Fruit fly (Drosophila melanogaster): ENCODE measurements around the gene CG16986.

The CG16986 gene

DNA sequence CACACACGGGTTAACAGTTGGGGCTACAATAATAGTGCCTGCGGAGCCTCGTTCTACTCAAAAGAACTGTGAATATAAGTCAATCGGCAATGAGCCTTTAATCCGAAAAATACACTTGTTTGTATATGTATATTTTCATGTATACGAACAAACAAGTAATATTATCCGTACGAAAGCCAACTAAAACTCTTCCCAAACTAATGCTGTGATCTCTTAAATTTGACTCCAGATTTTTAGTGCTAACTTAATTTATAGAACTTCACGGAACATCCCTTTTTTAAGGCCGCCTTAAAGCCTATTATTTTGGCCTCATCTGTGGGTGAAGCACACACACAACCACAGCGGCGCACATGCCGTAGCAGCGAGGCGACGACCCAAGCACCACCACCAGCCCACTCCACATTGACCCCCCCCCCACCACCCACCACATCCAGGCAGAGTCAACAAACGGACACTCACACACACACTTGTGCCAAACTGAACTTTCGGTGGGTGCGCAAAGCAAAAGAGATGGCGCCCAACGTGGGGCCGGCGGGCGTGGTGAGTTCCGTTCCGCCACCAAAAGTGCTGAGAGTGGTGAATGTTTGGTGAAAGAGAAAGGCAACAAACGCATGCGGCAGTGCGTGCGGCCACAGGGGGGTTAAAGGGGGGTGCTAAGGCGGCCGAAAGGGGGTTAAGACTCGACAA lies 15.9 kb upstream of the CG16986 start (continued):
- TF ChIP-seq cg (GFP tag; optimal IDR thresholded peaks at IDR 0.05) (peak; percentile 77), Sox102F (GFP tag; optimal IDR thresholded peaks at IDR 0.05) (peak; percentile 83), luna (GFP tag; optimal IDR thresholded peaks at IDR 0.05) (no peak), Taf1 (GFP tag; IDR thresholded peaks at IDR 0.05) (no peak), Sry-δ (GFP tag; optimal IDR thresholded peaks at IDR 0.05) (peak; percentile 0), CG12769 (tag; optimal IDR thresholded peaks at IDR 0.05) (peak; percentile 80), CG13624 (GFP tag; optimal IDR thresholded peaks at IDR 0.05) (peak; percentile 61), MESR4 (GFP tag; optimal IDR thresholded peaks at IDR 0.05) (no peak), CG12391 (tag; optimal IDR thresholded peaks at IDR 0.05) (peak; percentile 87), hbn (GFP tag; IDR thresholded peaks at IDR 0.05; ENCODE audit: partially characterized antibody) (0 out of 2 replicates have a peak, but pooled peaks have one; percentile 26), Hmr (GFP tag; optimal IDR thresholded peaks at IDR 0.05) (peak; percentile 92), Tbp (GFP tag; optimal IDR thresholded peaks at IDR 0.05) (no peak), CG4820 (GFP tag; optimal IDR thresholded peaks at IDR 0.05) (peak; percentile 64), CG14014 (GFP tag; IDR thresholded peaks at IDR 0.05) (no peak; the same call in none of the 2 replicates), zfh2 (GFP tag; optimal IDR thresholded peaks at IDR 0.05) (peak; percentile 34), org-1 (GFP tag; optimal IDR thresholded peaks at IDR 0.05) (peak; percentile 85), exex (tag; optimal IDR thresholded peaks at IDR 0.05) (peak; percentile 40), zfh1 (GFP tag; IDR thresholded peaks at IDR 0.05) (peak; percentile 62; the same call in 2 of the 3 replicates), CG15011 (GFP tag; optimal IDR thresholded peaks at IDR 0.05) (peak; percentile 86), sqz (GFP tag; optimal IDR thresholded peaks at IDR 0.05) (peak; percentile 50), CG11247 (GFP tag; IDR thresholded peaks at IDR 0.05) (0 out of 2 replicates have a peak, but pooled peaks have one; percentile 6), danr (GFP tag; IDR thresholded peaks at IDR 0.05) (peak; percentile 63), CG7357 (GFP tag; IDR thresholded peaks at IDR 0.05) (peak; percentile 62; the same call in 2 of the 3 replicates), CG13123 (GFP tag; optimal IDR thresholded peaks at IDR 0.05) (peak; percentile 56), H15 (GFP tag; IDR thresholded peaks at IDR 0.05) (peak; percentile 46; the same call in 1 of the 3 replicates), Rx (GFP tag; IDR thresholded peaks at IDR 0.05) (peak; percentile 8; the same call in 1 of the 2 replicates), prd (optimal IDR thresholded peaks at IDR 0.05) (no peak), prd (GFP tag; IDR thresholded peaks at IDR 0.05) (peak; percentile 78), CG12219 (GFP tag; optimal IDR thresholded peaks at IDR 0.05) (peak; percentile 82), Ets97D (GFP tag; optimal IDR thresholded peaks at IDR 0.05) (peak; percentile 18), CG6813 (GFP tag; optimal IDR thresholded peaks at IDR 0.05) (peak; percentile 81), Oaz (GFP tag; IDR thresholded peaks at IDR 0.05) (peak; percentile 70), HHEX (GFP tag; optimal IDR thresholded peaks at IDR 0.05) (peak; percentile 85), sens (GFP tag) (peak; percentile 96), CG14965 (GFP tag; optimal IDR thresholded peaks at IDR 0.05; ENCODE audit: borderline replicate concordance) (peak; percentile 13), Nf-YA (GFP tag; IDR thresholded peaks at IDR 0.05) (0 out of 2 replicates have a peak, but pooled peaks have one; percentile 42), CG9797 (GFP tag; optimal IDR thresholded peaks at IDR 0.05) (peak; percentile 14), CG11560 (tag; IDR thresholded peaks at IDR 0.05) (peak; percentile 41; the same call in 1 of the 3 replicates), CG3838 (GFP tag; optimal IDR thresholded peaks at IDR 0.05) (peak; percentile 40), crol (GFP tag; IDR thresholded peaks at IDR 0.05) (peak; percentile 97), dati (GFP tag; IDR thresholded peaks at IDR 0.05) (0 out of 2 replicates have a peak, but pooled peaks have one; percentile 3), CG18476 (GFP tag; optimal IDR thresholded peaks at IDR 0.05) (peak; percentile 75), CG10431 (GFP tag; optimal IDR thresholded peaks at IDR 0.05) (peak; percentile 77), btn (GFP tag; optimal IDR thresholded peaks at IDR 0.05) (peak; percentile 59), CG2120 (GFP tag; optimal IDR thresholded peaks at IDR 0.05) (peak; percentile 87), gce (GFP tag; IDR thresholded peaks at IDR 0.05) (no peak; the same call in 2 of the 3 replicates), CTCF (GFP tag; optimal IDR thresholded peaks at IDR 0.05) (peak; percentile 45), vvl (GFP tag; IDR thresholded peaks at IDR 0.05) (peak; percentile 40; the same call in 1 of the 2 replicates), fd102C (GFP tag; optimal IDR thresholded peaks at IDR 0.05) (no peak), fu2 (GFP tag; optimal IDR thresholded peaks at IDR 0.05) (peak; percentile 68)

Data from whole organism, embryonic.